Worm (Caenorhabditis elegans) whole organism, young adult: ENCODE measurements around the gene K04B12.2.

Source experiments
- F57C9.4 ChIP-seq: sonication (generic microtip); optimal IDR thresholded peaks from 2 replicates; lab custom pipeline; 2017; ENCODE audit warnings: mild to moderate bottlenecking, missing genetic modification characterization, missing compliant biosample characterization
- K11D2.4 ChIP-seq: fragments of 200-800 bp; sonication (Bioruptor generic); IDR thresholded peaks from 2 replicates; pipeline ENCODE4 v1.3.6; 2022; ENCODE audit warnings: missing genetic modification reagents, missing genetic modification characterization, missing compliant biosample characterization
- ama-1 ChIP-seq, 3 experiments: fragments of 150-350 bp in 1 of 3; sonication (generic microtip) in 2 of 3; optimal IDR thresholded peaks; 2 replicates each; lab custom pipeline; 2014 to 2018; ENCODE audit warnings: missing biosample characterization in 2 of 3, missing genetic modification characterization in 2 of 3, missing genetic modification reagents in 2 of 3
- bed-1 ChIP-seq: fragments of 200-800 bp; sonication (Bioruptor generic); IDR thresholded peaks from 2 replicates; pipeline ENCODE4 v1.3.6; 2022; ENCODE audit warnings: missing genetic modification reagents, missing genetic modification characterization, missing compliant biosample characterization
- ceh-27 ChIP-seq: fragments of 200-800 bp; sonication (Bioruptor generic); optimal IDR thresholded peaks from 2 replicates; lab custom pipeline; 2018; ENCODE audit warnings: mild to moderate bottlenecking, missing genetic modification characterization, moderate library complexity, missing compliant biosample characterization
- efl-1 ChIP-seq: fragments of 150-350 bp; optimal IDR thresholded peaks from 2 replicates; lab custom pipeline; 2014; ENCODE audit warnings: missing biosample characterization, missing genetic modification reagents, missing genetic modification characterization
- hmg-20 ChIP-seq: fragments of 200-800 bp; sonication (Bioruptor generic); IDR thresholded peaks from 2 replicates; pipeline ENCODE4 v1.3.6; 2022; ENCODE audit warnings: missing genetic modification reagents, missing genetic modification characterization, missing compliant biosample characterization
- lin-26 ChIP-seq: fragments of 200-800 bp; sonication (Bioruptor generic); IDR thresholded peaks from 2 replicates; pipeline ENCODE4 v1.3.6; 2022; ENCODE audit warnings: missing genetic modification reagents, missing genetic modification characterization, missing compliant biosample characterization
- nfya-1 ChIP-seq: sonication (generic microtip); optimal IDR thresholded peaks from 2 replicates; lab custom pipeline; 2017; ENCODE audit warnings: antibody characterized with exemption, missing compliant biosample characterization, missing genetic modification characterization, borderline replicate concordance; ENCODE audit not compliant: insufficient read depth
- pha-4 ChIP-seq: fragments of 150-350 bp; sonication (generic microtip); optimal IDR thresholded peaks from 2 replicates; lab custom pipeline; 2014; ENCODE audit warnings: missing biosample characterization, missing genetic modification reagents, missing genetic modification characterization
- snpc-4 ChIP-seq, 5 experiments: fragments of 150-350 bp in 1 of 5; sonication (generic microtip) in 4 of 5; optimal IDR thresholded peaks; 2 replicates each; lab custom pipeline; 2014 to 2018; ENCODE audit warnings: missing genetic modification characterization in 5 of 5, missing biosample characterization in 3 of 5, antibody characterized with exemption in 2 of 5, mild to moderate bottlenecking in 2 of 5, missing compliant biosample characterization in 2 of 5, missing genotype in 2 of 5, moderate library complexity in 2 of 5, missing genetic modification reagents in 1 of 5

ce11 chrII:14428834-14429233 lies 8.9 kb downstream of the K04B12.2 start:
- no peak for TF ChIP-seq K11D2.4 (GFP tag; lab: Robert Waterston, UW)
- TF ChIP-seq ama-1 (optimal IDR thresholded peaks at IDR 0.05; lab: Kevin White, UChicago), result no peak
- no peak for TF ChIP-seq ama-1 (GFP tag; optimal IDR thresholded peaks at IDR 0.05; lab: Kevin White, UChicago)
- TF ChIP-seq efl-1 (GFP tag; lab: Kevin White, UChicago), result no peak
- no peak for TF ChIP-seq hmg-20 (GFP tag; lab: Robert Waterston, UW)
- TF ChIP-seq nfya-1 (tag; lab: Kevin White, UChicago), result no peak
- no peak for TF ChIP-seq ceh-27 (GFP tag; lab: Kevin White, UChicago)
- no peak for TF ChIP-seq pha-4
- TF ChIP-seq snpc-4 (GFP tag; optimal IDR thresholded peaks at IDR 0.05; lab: Kevin White, UChicago), result no peak
- TF ChIP-seq snpc-4 (tag; optimal IDR thresholded peaks at IDR 0.05; lab: Kevin White, UChicago), result no peak
- no peak for TF ChIP-seq F57C9.4 (tag; lab: Kevin White, UChicago)
- TF ChIP-seq bed-1 (GFP tag; lab: Robert Waterston, UW), result no peak
- no peak for TF ChIP-seq lin-26
